Worm (Caenorhabditis elegans): ENCODE results near the gene del-7.

Gene del-7

DNA sequence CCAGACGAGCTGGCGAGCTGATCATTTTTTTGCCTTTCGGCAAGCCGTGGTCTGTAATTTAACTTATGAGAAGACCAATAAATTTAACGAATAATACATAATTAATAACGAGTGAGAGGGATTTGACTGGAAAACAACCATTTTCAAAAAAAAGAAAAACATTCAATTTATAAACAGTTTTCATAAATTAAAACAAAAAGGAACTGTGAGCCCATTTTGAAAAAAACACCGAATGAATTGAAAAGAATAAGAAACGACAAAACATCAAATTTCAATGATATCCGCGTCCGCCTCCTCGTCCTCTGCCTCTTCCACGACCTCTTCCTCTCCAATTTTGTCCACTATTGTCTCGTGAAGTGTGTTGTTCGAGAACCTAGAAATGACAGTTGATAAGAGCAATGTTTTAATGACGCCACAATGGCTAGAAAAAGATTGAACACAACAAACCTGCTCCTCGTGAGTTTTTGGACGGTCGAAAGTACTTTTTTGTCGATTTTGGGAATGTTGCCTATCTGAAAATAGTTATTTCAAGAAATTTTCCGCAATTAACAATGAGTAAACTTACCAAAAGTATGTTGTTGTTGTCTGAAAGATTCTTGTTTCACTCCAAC lies 23.7 kb downstream of the del-7 start, which contains the start of gene tag-321 (continued):
- TF ChIP-seq nhr-77 (tag; optimal IDR thresholded peaks at IDR 0.05) (peak; percentile 32), nhr-28 (tag; optimal IDR thresholded peaks at IDR 0.05) (peak; percentile 75), nhr-42 (GFP tag; IDR thresholded peaks at IDR 0.05) (no peak), nhr-6 (tag; optimal IDR thresholded peaks at IDR 0.05) (no peak), T26A8.4 (GFP tag; IDR thresholded peaks at IDR 0.05) (no peak), dve-1 (tag; optimal IDR thresholded peaks at IDR 0.05; ENCODE audit: insufficient read depth) (peak; percentile 62), lin-38 (GFP tag; IDR thresholded peaks at IDR 0.05) (no peak)

DNA sequence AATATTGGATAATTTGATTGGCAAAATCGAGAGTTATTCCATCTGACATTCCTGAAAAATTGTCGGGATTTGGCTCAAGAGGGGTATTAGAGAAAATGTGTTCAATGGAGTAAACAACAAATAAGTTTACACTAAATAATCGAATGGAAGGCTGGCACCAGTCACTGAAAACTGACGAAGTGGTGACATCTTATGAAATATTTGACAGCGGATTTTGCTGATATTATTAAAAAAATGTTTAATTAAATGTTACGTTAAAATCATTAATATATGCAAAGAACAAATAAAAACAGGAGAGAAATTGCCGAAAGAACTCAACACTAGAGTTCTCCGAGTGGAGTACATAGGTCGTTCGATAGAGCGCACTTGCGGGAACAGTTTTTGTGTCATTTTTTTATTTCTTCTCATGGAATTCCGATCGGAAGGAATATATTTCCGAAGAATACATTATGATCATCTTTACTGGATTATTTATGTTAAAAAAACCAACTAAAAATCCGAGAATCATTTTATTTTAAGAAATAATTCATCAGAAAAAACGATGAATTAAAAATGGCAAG lies 25.4 kb downstream of the del-7 start, which contains the start of gene tag-322:
tag-322 (minus strand) TSS at position 51 of the 560 bp plus-strand sequence.
- no peak for TF ChIP-seq nhr-111 (GFP tag; optimal IDR thresholded peaks at IDR 0.05)
- peak; percentile 96 for TF ChIP-seq lin-38 (GFP tag; IDR thresholded peaks at IDR 0.05)
- TF ChIP-seq snpc-1.2 (GFP tag; IDR thresholded peaks at IDR 0.05): no peak
- no peak for TF ChIP-seq skn-1 (tag; optimal IDR thresholded peaks at IDR 0.05)
- no peak for TF ChIP-seq ceh-28 (tag; optimal IDR thresholded peaks at IDR 0.05)
- TF ChIP-seq mep-1 (tag; optimal IDR thresholded peaks at IDR 0.05): peak; percentile 85
- peak; percentile 54 for TF ChIP-seq hlh-30 (tag; optimal IDR thresholded peaks at IDR 0.05; ENCODE audit: insufficient read depth)
- peak in 1 of 2 experiments; percentile 32 for TF ChIP-seq daf-16 (GFP tag; optimal IDR thresholded peaks at IDR 0.05)
- TF ChIP-seq daf-16 (tag; optimal IDR thresholded peaks at IDR 0.05): peak; percentile 45
- TF ChIP-seq pha-4 (GFP tag; IDR thresholded peaks at IDR 0.05): no peak
- peak; percentile 18 for TF ChIP-seq pha-4 (tag; optimal IDR thresholded peaks at IDR 0.05)
- peak; percentile 16 for TF ChIP-seq F37D6.2 (tag; optimal IDR thresholded peaks at IDR 0.05)
- peak; percentile 32 to 92 for TF ChIP-seq lsy-2 (tag; optimal IDR thresholded peaks at IDR 0.05)
- 0 out of 2 replicates have a peak, but pooled peaks have one; percentile 32 for TF ChIP-seq arid-1 (GFP tag; conservative IDR thresholded peaks at IDR 0.05)
- no peak for TF ChIP-seq nhr-237 (tag; optimal IDR thresholded peaks at IDR 0.05)
- no peak for TF ChIP-seq madf-5 (GFP tag; IDR thresholded peaks at IDR 0.05)
- peak; percentile 71 for TF ChIP-seq dpl-1 (GFP tag; optimal IDR thresholded peaks at IDR 0.05)
- peak; percentile 58 for TF ChIP-seq spr-1 (tag; optimal IDR thresholded peaks at IDR 0.05)
- TF ChIP-seq gei-8 (GFP tag; optimal IDR thresholded peaks at IDR 0.05): no peak
- TF ChIP-seq zip-11 (GFP tag; IDR thresholded peaks at IDR 0.05): no peak
- TF ChIP-seq nhr-28 (tag; optimal IDR thresholded peaks at IDR 0.05): peak; percentile 44
- TF ChIP-seq F10B5.3 (tag; optimal IDR thresholded peaks at IDR 0.05): no peak
- no peak for TF ChIP-seq jun-1 (tag; optimal IDR thresholded peaks at IDR 0.05)
- TF ChIP-seq T20F7.1 (GFP tag; optimal IDR thresholded peaks at IDR 0.05): peak; percentile 47
- peak; percentile 11 for TF ChIP-seq ztf-7 (tag; optimal IDR thresholded peaks at IDR 0.05)
- no peak for TF ChIP-seq tra-1 (GFP tag; IDR thresholded peaks at IDR 0.05)
- TF ChIP-seq nhr-6 (tag; optimal IDR thresholded peaks at IDR 0.05): peak; percentile 31
- TF ChIP-seq mxl-2 (GFP tag; conservative IDR thresholded peaks at IDR 0.05): no peak
- TF ChIP-seq hlh-11 (tag; optimal IDR thresholded peaks at IDR 0.05): peak; percentile 32
- no peak for TF ChIP-seq ceh-44 (GFP tag; IDR thresholded peaks at IDR 0.05)
- TF ChIP-seq dmd-6 (GFP tag; IDR thresholded peaks at IDR 0.05): peak; percentile 25; the same call in 1 of the 2 replicates
- TF ChIP-seq hif-1 (tag; optimal IDR thresholded peaks at IDR 0.05): peak in 1 of 2 experiments; percentile 4
- peak; percentile 44 for TF ChIP-seq ama-1 (optimal IDR thresholded peaks at IDR 0.05)
- TF ChIP-seq lin-13 (GFP tag; optimal IDR thresholded peaks at IDR 0.05): peak; percentile 21
- no peak for TF ChIP-seq zfp-2 (tag; optimal IDR thresholded peaks at IDR 0.05)
- TF ChIP-seq sdz-12 (GFP tag; optimal IDR thresholded peaks at IDR 0.05): no peak
- no peak for TF ChIP-seq daf-8 (GFP tag; IDR thresholded peaks at IDR 0.05)
- peak; percentile 62 for TF ChIP-seq rbr-2 (tag; optimal IDR thresholded peaks at IDR 0.05)
- peak; percentile 70 for TF ChIP-seq dve-1 (tag; optimal IDR thresholded peaks at IDR 0.05; ENCODE audit: insufficient read depth)
- TF ChIP-seq nhr-102 (tag; optimal IDR thresholded peaks at IDR 0.05): peak; percentile 42
- TF ChIP-seq nhr-48 (tag; optimal IDR thresholded peaks at IDR 0.05): no peak
- peak; percentile 42 for TF ChIP-seq nhr-77 (tag; optimal IDR thresholded peaks at IDR 0.05)
- no peak for TF ChIP-seq ZK337.2 (GFP tag; IDR thresholded peaks at IDR 0.05)
- TF ChIP-seq lir-3 (tag; optimal IDR thresholded peaks at IDR 0.05): no peak
- no peak for TF ChIP-seq madf-9 (GFP tag; conservative IDR thresholded peaks at IDR 0.05)
- no peak for TF ChIP-seq nhr-76 (tag; optimal IDR thresholded peaks at IDR 0.05)

Data from whole organism, L4 larva.